Fruit fly (Drosophila melanogaster) whole organism, pupa: Measurements from ENCODE around the gene grnd.
A peak's percentile ranks its signal among the peaks of the same experiment; 100 is the strongest.

Experiments used
- CG10348 ChIP-seq: fragments of 200-800 bp; sonication (Bioruptor generic); IDR thresholded peaks from 2 replicates; pipeline ENCODE4 v1.3.6; 2022; ENCODE audit warnings: missing biosample characterization, missing genetic modification characterization
- CG12605 ChIP-seq: fragments of 200-800 bp; sonication (Bioruptor generic); IDR thresholded peaks from 2 replicates; pipeline ENCODE4 v1.3.6; 2022; ENCODE audit warnings: missing biosample characterization, missing genetic modification characterization
- CG13204 ChIP-seq: fragments of 200-800 bp; sonication (Bioruptor generic); optimal IDR thresholded peaks from 2 replicates; lab custom pipeline; 2018; ENCODE audit warnings: missing biosample characterization, mild to moderate bottlenecking, missing genetic modification characterization, moderate library complexity
- CG15710 ChIP-seq: fragments of 200-800 bp; sonication (Bioruptor generic); optimal IDR thresholded peaks from 2 replicates; lab custom pipeline; 2018; ENCODE audit warnings: missing biosample characterization, mild to moderate bottlenecking, missing genetic modification characterization, moderate library complexity
- CG17806 ChIP-seq: fragments of 200-800 bp; sonication (Bioruptor generic); optimal IDR thresholded peaks from 2 replicates; lab custom pipeline; 2018; ENCODE audit warnings: missing biosample characterization, mild to moderate bottlenecking, missing genetic modification characterization, moderate library complexity
- CG34367 ChIP-seq: fragments of 200-800 bp; sonication (Bioruptor generic); optimal IDR thresholded peaks from 2 replicates; lab custom pipeline; 2018; ENCODE audit warnings: missing biosample characterization, mild to moderate bottlenecking, missing genetic modification characterization
- CG4496 ChIP-seq: fragments of 200-800 bp; sonication (Bioruptor generic); IDR thresholded peaks from 3 replicates; pipeline ENCODE4 v1.3.6; 2022; ENCODE audit warnings: missing biosample characterization, missing genetic modification characterization
- CG8159 ChIP-seq: fragments of 200-800 bp; sonication (Bioruptor generic); optimal IDR thresholded peaks from 3 replicates; lab custom pipeline; 2018; ENCODE audit warnings: missing biosample characterization, mild to moderate bottlenecking, missing genetic modification characterization, moderate library complexity
- CG8301 ChIP-seq: fragments of 200-800 bp; sonication (Bioruptor generic); optimal IDR thresholded peaks from 2 replicates; lab custom pipeline; 2018; ENCODE audit warnings: missing biosample characterization, mild to moderate bottlenecking, missing genetic modification characterization
- CG9948 ChIP-seq: fragments of 200-800 bp; sonication (Bioruptor generic); optimal IDR thresholded peaks from 2 replicates; lab custom pipeline; 2018; ENCODE audit warnings: missing biosample characterization, mild to moderate bottlenecking, missing genetic modification characterization, moderate library complexity
- EcR ChIP-seq: fragments of 200-800 bp; sonication (Bioruptor generic); optimal IDR thresholded peaks from 3 replicates; lab custom pipeline; 2019; ENCODE audit warnings: missing biosample characterization, missing genetic modification characterization, mild to moderate bottlenecking, moderate library complexity, missing genetic modification reagents
- Ets98B ChIP-seq: fragments of 200-800 bp; sonication (Bioruptor generic); IDR thresholded peaks from 2 replicates; pipeline ENCODE4 v1.3.6; 2022; ENCODE audit warnings: missing biosample characterization, missing genetic modification characterization
- fd96Ca ChIP-seq: fragments of 200-800 bp; sonication (Bioruptor generic); IDR thresholded peaks from 3 replicates; pipeline ENCODE4 v1.3.6; 2022; ENCODE audit warnings: missing biosample characterization, missing genetic modification characterization
- rn ChIP-seq: fragments of 200-800 bp; sonication (Bioruptor generic); IDR thresholded peaks from 2 replicates; pipeline ENCODE4 v1.3.6; 2022; ENCODE audit warnings: missing biosample characterization, missing genetic modification characterization

DNA sequence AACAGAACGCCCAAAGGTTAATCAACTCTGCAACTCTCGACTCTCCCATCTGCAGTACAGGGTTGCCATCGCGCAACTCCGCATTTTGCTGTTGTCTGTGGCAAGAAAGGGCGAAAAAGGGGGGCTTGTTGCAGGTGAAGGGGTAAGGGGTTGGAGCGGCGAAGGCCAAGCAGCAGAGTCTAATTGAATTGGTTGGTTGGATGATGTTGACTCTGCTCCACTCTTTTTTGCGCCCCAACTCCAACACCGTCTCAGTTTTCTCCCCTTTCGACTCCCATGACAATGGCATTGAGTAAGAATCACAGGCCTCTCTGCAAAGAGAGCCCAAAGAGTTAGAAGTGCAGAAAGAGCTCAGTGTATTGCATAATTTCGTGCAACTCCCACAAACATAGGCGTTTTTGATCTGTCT lies 16.6 kb upstream of the grnd start:
- TF ChIP-seq CG17806 (no peak), EcR (GFP tag; lab: Kevin White, UChicago) (peak; percentile 99), CG8301 (peak; percentile 25), CG8159 (tag; lab: Kevin White, UChicago) (no peak), CG12605 (GFP tag; lab: Robert Waterston, UW) (no peak), fd96Ca (GFP tag; lab: Robert Waterston, UW) (peak; percentile 75; the same call in 2 of the 3 replicates), CG34367 (tag; lab: Kevin White, UChicago) (no peak), CG15710 (tag; lab: Kevin White, UChicago) (no peak), CG13204 (GFP tag; lab: Kevin White, UChicago) (no peak), rn (peak; percentile 62), CG9948 (tag; lab: Kevin White, UChicago) (no peak), CG4496 (GFP tag; lab: Robert Waterston, UW) (peak; percentile 71), CG10348 (GFP tag; lab: Robert Waterston, UW) (no peak), Ets98B (GFP tag; lab: Robert Waterston, UW) (peak; percentile 79)
